Fruit fly (Drosophila melanogaster): Measurements from ENCODE around the gene CG13022.

CG13022 gene

dm6 chr3L:16971611-16972359 is 33.0 kb upstream of the CG13022 start (continued):
- TF ChIP-seq Ets96B (tag; optimal IDR thresholded peaks at IDR 0.05) (peak; percentile 16), CG34406 (GFP tag; optimal IDR thresholded peaks at IDR 0.05) (peak; percentile 54), eg (GFP tag; IDR thresholded peaks at IDR 0.05) (no peak), CG16779 (tag; optimal IDR thresholded peaks at IDR 0.05) (no peak), achi (GFP tag; optimal IDR thresholded peaks at IDR 0.05) (peak; percentile 28), dsx (GFP tag; optimal IDR thresholded peaks at IDR 0.05; ENCODE audit: poor library complexity, severe bottlenecking) (peak; percentile 24)

- no peak for TF ChIP-seq CG3032 (tag; optimal IDR thresholded peaks at IDR 0.05)
- TF ChIP-seq CG10631 (GFP tag; optimal IDR thresholded peaks at IDR 0.05): no peak
- no peak for TF ChIP-seq Hr39 (GFP tag; optimal IDR thresholded peaks at IDR 0.05)
- no peak for TF ChIP-seq Sox102F (GFP tag; optimal IDR thresholded peaks at IDR 0.05)
- peak; percentile 66 for TF ChIP-seq CG6854 (GFP tag; optimal IDR thresholded peaks at IDR 0.05)
- TF ChIP-seq net (GFP tag; optimal IDR thresholded peaks at IDR 0.05): peak; percentile 58
- no peak for TF ChIP-seq CG10669 (GFP tag; optimal IDR thresholded peaks at IDR 0.05)
- TF ChIP-seq pdm3 (GFP tag; optimal IDR thresholded peaks at IDR 0.05): no peak
- peak; percentile 35; the same call in 1 of the 2 replicates for TF ChIP-seq CG15336 (GFP tag; IDR thresholded peaks at IDR 0.05)
- peak; percentile 9 for TF ChIP-seq CG6808 (GFP tag; optimal IDR thresholded peaks at IDR 0.05)
- peak; percentile 42; the same call in 1 of the 3 replicates for TF ChIP-seq CG8119 (GFP tag; IDR thresholded peaks at IDR 0.05)
- TF ChIP-seq Sox15 (GFP tag; optimal IDR thresholded peaks at IDR 0.05): no peak
- TF ChIP-seq achi (GFP tag; optimal IDR thresholded peaks at IDR 0.05): no peak
- TF ChIP-seq lz (GFP tag; optimal IDR thresholded peaks at IDR 0.05): no peak
- TF ChIP-seq Hr38 (GFP tag; optimal IDR thresholded peaks at IDR 0.05): no peak
- no peak for TF ChIP-seq Eip75B (GFP tag; optimal IDR thresholded peaks at IDR 0.05)
- TF ChIP-seq CG6163 (GFP tag; IDR thresholded peaks at IDR 0.05): peak; percentile 71; the same call in 2 of the 3 replicates
- no peak for TF ChIP-seq CG32006 (GFP tag; optimal IDR thresholded peaks at IDR 0.05)
- TF ChIP-seq Eip78C (GFP tag): peak; percentile 85
- TF ChIP-seq topi (GFP tag; optimal IDR thresholded peaks at IDR 0.05): no peak
- TF ChIP-seq fkh (GFP tag; optimal IDR thresholded peaks at IDR 0.05): peak; percentile 78
- no peak for TF ChIP-seq CG34406 (GFP tag; optimal IDR thresholded peaks at IDR 0.05)
- no peak for TF ChIP-seq salr (GFP tag; optimal IDR thresholded peaks at IDR 0.05)
- no peak for TF ChIP-seq Sox14 (GFP tag; optimal IDR thresholded peaks at IDR 0.05)
- TF ChIP-seq CG11762 (GFP tag; optimal IDR thresholded peaks at IDR 0.05; ENCODE audit: insufficient read depth): peak; percentile 17
- no peak for TF ChIP-seq CG31627 (GFP tag; optimal IDR thresholded peaks at IDR 0.05)
- no peak for TF ChIP-seq ss (GFP tag; optimal IDR thresholded peaks at IDR 0.05)
- no peak for TF ChIP-seq Gug (GFP tag; IDR thresholded peaks at IDR 0.05)
- no peak for TF ChIP-seq dac (GFP tag; optimal IDR thresholded peaks at IDR 0.05)
- TF ChIP-seq fd85E (GFP tag; optimal IDR thresholded peaks at IDR 0.05): no peak
- no peak for TF ChIP-seq CG4318 (GFP tag; optimal IDR thresholded peaks at IDR 0.05)
- no peak for TF ChIP-seq CG16779 (tag; optimal IDR thresholded peaks at IDR 0.05)
- TF ChIP-seq vri (GFP tag; optimal IDR thresholded peaks at IDR 0.05): peak; percentile 59
- no peak for TF ChIP-seq CG11294 (GFP tag; IDR thresholded peaks at IDR 0.05)
- no peak for TF ChIP-seq Met (GFP tag; optimal IDR thresholded peaks at IDR 0.05)
- no peak for TF ChIP-seq Ets21C (GFP tag; optimal IDR thresholded peaks at IDR 0.05)
- TF ChIP-seq CG6276 (GFP tag; optimal IDR thresholded peaks at IDR 0.05): no peak
- TF ChIP-seq spab (GFP tag; optimal IDR thresholded peaks at IDR 0.05): no peak
- no peak for TF ChIP-seq CG9139 (GFP tag; optimal IDR thresholded peaks at IDR 0.05)
- no peak for TF ChIP-seq Smox (GFP tag; optimal IDR thresholded peaks at IDR 0.05)
- no peak for TF ChIP-seq Lpt (GFP tag; optimal IDR thresholded peaks at IDR 0.05)
- peak; percentile 61 for TF ChIP-seq CG6792 (GFP tag; optimal IDR thresholded peaks at IDR 0.05)
- no peak for TF ChIP-seq fd59A (GFP tag; optimal IDR thresholded peaks at IDR 0.05)
- peak; percentile 99 for TF ChIP-seq svp (GFP tag)
- TF ChIP-seq cyc (GFP tag; optimal IDR thresholded peaks at IDR 0.05): no peak
- no peak for TF ChIP-seq CG3919 (GFP tag; optimal IDR thresholded peaks at IDR 0.05)
These were observed 30.9 kb upstream of the CG13022 start, which contains the start of gene Exn for dm6 chr3L:16969652-16970109. Gene Exn, plus strand, starts transcription at chr3L:16970013.

All from whole organism, prepupa.